Fruit fly (Drosophila melanogaster) whole organism, embryonic: Measurements from ENCODE around the gene Pak.
A peak's percentile ranks its signal among the peaks of the same experiment; 100 is the strongest.

ENCODE experiments used
- Asciz ChIP-seq: fragments of 200-800 bp; sonication (Bioruptor generic); optimal IDR thresholded peaks from 2 replicates; lab custom pipeline; 2017; ENCODE audit warnings: missing biosample characterization, mild to moderate bottlenecking, missing genetic modification characterization, missing genetic modification reagents
- Atf6 ChIP-seq: fragments of 200-800 bp; sonication (Bioruptor generic); IDR thresholded peaks from 2 replicates; pipeline ENCODE4 v1.3.6; 2022; ENCODE audit warnings: missing biosample characterization, missing genetic modification characterization
- B-H1 ChIP-seq: fragments of 200-800 bp; sonication (Bioruptor generic); IDR thresholded peaks from 3 replicates; pipeline ENCODE4 v1.3.6; 2022; ENCODE audit warnings: missing biosample characterization, missing genetic modification characterization
- Blimp-1 ChIP-seq: fragments of 200-800 bp; sonication (Bioruptor generic); optimal IDR thresholded peaks from 3 replicates; lab custom pipeline; 2018; ENCODE audit warnings: missing biosample characterization, missing genetic modification characterization, mild to moderate bottlenecking, moderate library complexity, missing genetic modification reagents
- CG11696 ChIP-seq: fragments of 200-800 bp; sonication (Bioruptor generic); IDR thresholded peaks from 2 replicates; pipeline ENCODE4 v1.3.6; 2022; ENCODE audit warnings: missing biosample characterization, missing genetic modification characterization
- CG12942 ChIP-seq: fragments of 200-800 bp; sonication (Bioruptor generic); optimal IDR thresholded peaks from 3 replicates; lab custom pipeline; 2016; ENCODE audit warnings: missing biosample characterization, missing genetic modification characterization
- CG13123 ChIP-seq: fragments of 200-800 bp; sonication (Bioruptor generic); optimal IDR thresholded peaks from 2 replicates; lab custom pipeline; 2016; ENCODE audit warnings: missing biosample characterization, missing genetic modification characterization
- CG17802 ChIP-seq: fragments of 200-800 bp; sonication (Bioruptor generic); optimal IDR thresholded peaks from 2 replicates; lab custom pipeline; 2018; ENCODE audit warnings: missing biosample characterization, mild to moderate bottlenecking, missing genetic modification characterization, moderate library complexity
- CG2199 ChIP-seq: fragments of 200-800 bp; sonication (Bioruptor generic); IDR thresholded peaks from 3 replicates; pipeline ENCODE4 v1.3.6; 2022; ENCODE audit warnings: missing biosample characterization, missing genetic modification characterization
- CG2875 ChIP-seq: fragments of 200-800 bp; sonication (Bioruptor generic); optimal IDR thresholded peaks from 2 replicates; lab custom pipeline; 2017; ENCODE audit warnings: missing biosample characterization, mild to moderate bottlenecking, missing genetic modification characterization, missing genetic modification reagents
- CG32772 ChIP-seq: fragments of 200-800 bp; sonication (Bioruptor generic); IDR thresholded peaks from 2 replicates; pipeline ENCODE4 v1.3.6; 2022; ENCODE audit warnings: missing biosample characterization, missing genetic modification characterization
- CG3407 ChIP-seq: fragments of 200-800 bp; sonication (Bioruptor generic); optimal IDR thresholded peaks from 2 replicates; lab custom pipeline; 2018; ENCODE audit warnings: missing biosample characterization, mild to moderate bottlenecking, missing genetic modification characterization
- CG4707 ChIP-seq: fragments of 200-800 bp; sonication (Bioruptor generic); optimal IDR thresholded peaks from 2 replicates; lab custom pipeline; 2018; ENCODE audit warnings: missing biosample characterization, mild to moderate bottlenecking, missing genetic modification characterization, moderate library complexity
- CG5245 ChIP-seq: fragments of 200-800 bp; sonication (Bioruptor generic); optimal IDR thresholded peaks from 3 replicates; lab custom pipeline; 2016; ENCODE audit warnings: missing biosample characterization, missing genetic modification characterization
- CG6683 ChIP-seq: fragments of 200-800 bp; sonication (Bioruptor generic); optimal IDR thresholded peaks from 2 replicates; lab custom pipeline; 2017; ENCODE audit warnings: missing biosample characterization, mild to moderate bottlenecking, missing genetic modification characterization, missing genetic modification reagents
- CG9437 ChIP-seq: fragments of 200-800 bp; sonication (Bioruptor generic); optimal IDR thresholded peaks from 2 replicates; lab custom pipeline; 2018; ENCODE audit warnings: missing biosample characterization, mild to moderate bottlenecking, missing genetic modification characterization
- CTCF ChIP-seq: fragments of 200-800 bp; sonication (Bioruptor generic); optimal IDR thresholded peaks from 2 replicates; lab custom pipeline; 2017; ENCODE audit warnings: missing biosample characterization, mild to moderate bottlenecking, missing genetic modification characterization, moderate library complexity
- Ets65A ChIP-seq: fragments of 200-800 bp; sonication (Bioruptor generic); peaks from one replicate; lab custom pipeline; 2016; ENCODE audit warnings: missing biosample characterization, missing genetic modification characterization
- Ets97D ChIP-seq: fragments of 200-800 bp; sonication (Bioruptor generic); optimal IDR thresholded peaks from 3 replicates; lab custom pipeline; 2016; ENCODE audit warnings: missing biosample characterization, missing genetic modification characterization
- HmgD ChIP-seq: fragments of 200-800 bp; sonication (Bioruptor generic); optimal IDR thresholded peaks from 3 replicates; lab custom pipeline; 2016; ENCODE audit warnings: missing biosample characterization, missing genetic modification characterization
- Lhr ChIP-seq: fragments of 200-800 bp; sonication (Bioruptor generic); optimal IDR thresholded peaks from 3 replicates; lab custom pipeline; 2017; ENCODE audit warnings: mild to moderate bottlenecking, missing biosample characterization, missing genetic modification reagents, missing genetic modification characterization
- MTF-1 ChIP-seq: fragments of 200-800 bp; sonication (Bioruptor generic); optimal IDR thresholded peaks from 2 replicates; lab custom pipeline; 2018; ENCODE audit warnings: missing biosample characterization, mild to moderate bottlenecking, missing genetic modification characterization, borderline replicate concordance
- Max ChIP-seq: fragments of 200-800 bp; sonication (Bioruptor generic); optimal IDR thresholded peaks from 2 replicates; lab custom pipeline; 2016; ENCODE audit warnings: missing biosample characterization, mild to moderate bottlenecking, missing genetic modification characterization
- Six4 ChIP-seq: fragments of 200-800 bp; sonication (Bioruptor generic); optimal IDR thresholded peaks from 2 replicates; lab custom pipeline; 2016; ENCODE audit warnings: missing biosample characterization, missing genetic modification characterization
- Sry-δ ChIP-seq: fragments of 200-800 bp; sonication (Bioruptor generic); optimal IDR thresholded peaks from 2 replicates; lab custom pipeline; 2016; ENCODE audit warnings: missing biosample characterization, missing genetic modification characterization
- TFAM ChIP-seq: fragments of 200-800 bp; sonication (Bioruptor generic); optimal IDR thresholded peaks from 2 replicates; lab custom pipeline; 2017; ENCODE audit warnings: missing biosample characterization, missing genetic modification characterization, inconsistent platforms
- ara ChIP-seq: fragments of 200-800 bp; sonication (Bioruptor generic); IDR thresholded peaks from 2 replicates; pipeline ENCODE4 v1.3.6; 2022; ENCODE audit warnings: missing biosample characterization, missing genetic modification characterization
- bigmax ChIP-seq: fragments of 200-800 bp; sonication (Bioruptor generic); optimal IDR thresholded peaks from 2 replicates; lab custom pipeline; 2018; ENCODE audit warnings: missing biosample characterization, mild to moderate bottlenecking, missing genetic modification characterization
- btn ChIP-seq: fragments of 200-800 bp; sonication (Bioruptor generic); optimal IDR thresholded peaks from 2 replicates; lab custom pipeline; 2016; ENCODE audit warnings: missing biosample characterization, missing genetic modification characterization
- cas ChIP-seq: fragments of 200-800 bp; sonication (Bioruptor generic); IDR thresholded peaks from 2 replicates; pipeline ENCODE4 v1.3.6; 2022; ENCODE audit warnings: missing biosample characterization, missing genetic modification characterization
- cato ChIP-seq: fragments of 200-800 bp; sonication (Bioruptor generic); optimal IDR thresholded peaks from 2 replicates; lab custom pipeline; 2016; ENCODE audit warnings: missing biosample characterization, missing genetic modification characterization, borderline replicate concordance
- croc ChIP-seq: fragments of 200-800 bp; sonication (Bioruptor generic); conservative IDR thresholded peaks from 3 replicates; pipeline ENCODE4 v1.3.6; 2022; ENCODE audit warnings: missing biosample characterization, missing genetic modification characterization
- gem ChIP-seq: fragments of 200-800 bp; sonication (Bioruptor generic); optimal IDR thresholded peaks from 2 replicates; lab custom pipeline; 2019; ENCODE audit warnings: missing biosample characterization, mild to moderate bottlenecking, missing genetic modification characterization, moderate library complexity
- insv ChIP-seq, 2 experiments: fragments of 200-800 bp; sonication (Bioruptor generic); optimal IDR thresholded peaks; 3 replicates each; lab custom pipeline; 2016 to 2018; ENCODE audit warnings: missing biosample characterization in 2 of 2, missing genetic modification characterization in 2 of 2
- klu ChIP-seq: fragments of 200-800 bp; sonication (Bioruptor generic); IDR thresholded peaks from 2 replicates; pipeline ENCODE4 v1.3.6; 2022; ENCODE audit warnings: missing biosample characterization, missing genetic modification characterization
- scrt ChIP-seq: fragments of 200-800 bp; sonication (Bioruptor generic); optimal IDR thresholded peaks from 2 replicates; lab custom pipeline; 2018; ENCODE audit warnings: missing biosample characterization, mild to moderate bottlenecking, missing genetic modification characterization, moderate library complexity
- tll ChIP-seq, 2 experiments: fragments of 200-800 bp in 1 of 2; fragments of >200 bp in 1 of 2; sonication (Bioruptor generic) in 1 of 2; optimal IDR thresholded peaks; 2 replicates each; lab custom pipeline; 2017 to 2019; ENCODE audit warnings: missing biosample characterization in 2 of 2, missing genetic modification characterization in 2 of 2, mild to moderate bottlenecking in 1 of 2, moderate library complexity in 1 of 2
- twi ChIP-seq: fragments of 200-800 bp; optimal IDR thresholded peaks from 2 replicates; lab custom pipeline; 2019; ENCODE audit warnings: missing biosample characterization, mild to moderate bottlenecking, missing genetic modification characterization, moderate library complexity

The Pak gene

DNA sequence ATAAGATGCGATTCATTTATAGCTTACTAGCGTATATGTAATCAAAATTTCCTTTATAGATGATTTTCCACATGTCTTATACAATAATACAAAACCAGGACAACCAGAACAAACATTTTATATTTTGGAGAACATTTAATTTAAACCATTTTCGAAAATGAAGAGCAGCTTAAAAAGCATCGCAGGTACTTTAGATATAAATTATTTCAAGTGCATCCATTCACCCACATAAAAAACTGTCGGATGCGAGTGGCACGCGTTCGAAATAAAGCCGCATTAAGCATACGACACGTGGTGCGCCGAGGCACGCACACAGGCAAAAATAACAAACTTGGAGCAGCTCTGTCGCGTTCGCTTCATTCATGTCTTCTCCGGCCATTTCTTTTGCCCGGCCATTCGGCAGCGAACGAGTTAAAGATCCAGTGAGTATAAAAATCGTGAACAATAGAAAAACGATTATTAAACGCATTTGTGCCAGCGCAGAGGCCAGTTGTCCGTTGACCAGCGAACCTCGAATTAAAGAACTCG is 15.7 kb upstream of the Pak start, which contains the start of gene Osi19 (continued):
- TF ChIP-seq Max (GFP tag; lab: Kevin White, UChicago) = no peak
- no peak for TF ChIP-seq CG5245 (GFP tag; lab: Kevin White, UChicago)
- no peak for TF ChIP-seq Atf6 (GFP tag; lab: Robert Waterston, UW)
- TF ChIP-seq Ets65A (GFP tag; lab: Kevin White, UChicago) = peak; percentile 65
- no peak for TF ChIP-seq tll (GFP tag; optimal IDR thresholded peaks at IDR 0.05; lab: Kevin White, UChicago)
- TF ChIP-seq CG2199 = 0 out of 3 replicates have a peak, but pooled peaks have one; percentile 15
- TF ChIP-seq CG11696 (GFP tag; lab: Robert Waterston, UW) = no peak
- no peak for TF ChIP-seq Asciz (GFP tag; lab: Kevin White, UChicago)
- no peak for TF ChIP-seq MTF-1
- TF ChIP-seq Sry-δ (GFP tag; lab: Kevin White, UChicago) = no peak
- TF ChIP-seq btn = no peak

DNA sequence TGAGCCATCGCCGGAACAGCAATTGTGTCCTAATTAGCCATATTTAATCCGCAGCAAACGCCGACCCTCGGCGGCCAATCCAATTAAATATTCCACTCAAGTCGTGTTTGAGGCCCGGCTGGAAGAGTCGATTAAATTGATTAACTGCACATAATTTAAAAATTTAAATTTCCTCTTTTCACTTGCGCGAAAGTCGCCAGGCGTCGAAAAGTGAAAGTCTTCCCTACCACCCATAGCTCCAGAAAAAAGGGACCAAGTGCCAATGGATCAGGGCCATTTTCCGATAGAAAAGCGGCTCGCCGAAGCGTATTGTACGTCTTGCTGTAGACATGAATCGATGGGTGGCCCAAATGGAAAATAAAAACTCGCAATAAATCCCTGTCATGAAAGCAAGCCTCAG is 13.3 kb upstream of the Pak start:
- TF ChIP-seq Ets97D = no peak
- TF ChIP-seq CG9437 (GFP tag; lab: Kevin White, UChicago) = no peak
- TF ChIP-seq gem (tag; lab: Kevin White, UChicago) = no peak
- TF ChIP-seq scrt (GFP tag; lab: Kevin White, UChicago) = no peak
- TF ChIP-seq CTCF (GFP tag; lab: Kevin White, UChicago) = no peak
- TF ChIP-seq CG13123 (GFP tag; lab: Kevin White, UChicago) = no peak
- no peak for TF ChIP-seq croc (GFP tag; lab: Robert Waterston, UW)
- peak; percentile 57 for TF ChIP-seq Blimp-1 (GFP tag; lab: Kevin White, UChicago)
- TF ChIP-seq Ets65A (GFP tag; lab: Kevin White, UChicago) = peak; percentile 74
- TF ChIP-seq HmgD (GFP tag; lab: Kevin White, UChicago) = no peak
- no peak for TF ChIP-seq klu
- no peak for TF ChIP-seq cato (GFP tag; lab: Kevin White, UChicago)
- no peak for TF ChIP-seq bigmax (GFP tag; lab: Kevin White, UChicago)
- TF ChIP-seq cas (GFP tag; lab: Robert Waterston, UW) = no peak
- TF ChIP-seq TFAM = no peak
- TF ChIP-seq, all 482 proteins: peak for 2

DNA sequence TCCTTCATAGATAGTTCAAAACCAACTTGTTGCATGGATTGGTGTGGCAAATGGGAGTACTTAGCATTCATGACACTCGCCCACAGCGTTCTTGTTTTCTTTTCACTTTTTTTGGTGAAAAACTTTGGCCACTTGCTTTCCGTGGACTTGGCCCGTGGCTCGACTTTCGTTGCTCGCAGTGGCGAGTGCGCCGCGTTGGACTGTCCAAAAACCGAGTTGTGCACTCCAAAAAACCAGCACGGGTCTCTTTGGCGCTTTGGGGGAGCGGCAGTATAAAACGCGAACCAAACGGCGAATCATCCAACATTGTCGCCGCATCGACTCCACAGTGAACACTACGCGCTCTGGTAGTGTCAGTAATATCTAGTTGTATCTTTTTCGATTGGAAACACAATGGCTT is 10.9 kb upstream of the Pak start, which contains the start of gene Osi20:
TSS of gene Osi20 (plus strand) at position 301 of the 400 bp plus-strand sequence.
- TF ChIP-seq CG32772 (GFP tag; lab: Robert Waterston, UW) (no peak), twi (no peak), CG3407 (GFP tag; lab: Kevin White, UChicago) (no peak), CG12942 (GFP tag; lab: Kevin White, UChicago) (no peak), CG4707 (GFP tag; lab: Kevin White, UChicago) (no peak), CG2875 (no peak), CG17802 (tag; lab: Kevin White, UChicago) (no peak), Lhr (GFP tag; lab: Kevin White, UChicago) (no peak), Blimp-1 (GFP tag; lab: Kevin White, UChicago) (peak; percentile 50), Six4 (GFP tag; lab: Kevin White, UChicago) (no peak), ara (GFP tag; lab: Robert Waterston, UW) (0 out of 2 replicates have a peak, but pooled peaks have one; percentile 18), CG6683 (GFP tag; lab: Kevin White, UChicago) (no peak), B-H1 (GFP tag; lab: Robert Waterston, UW) (no peak), insv (GFP tag; optimal IDR thresholded peaks at IDR 0.05; lab: Kevin White, UChicago) (no peak)
